Fruit fly (Drosophila melanogaster) whole organism, prepupa: Measurements from ENCODE around the gene Dap160.

ENCODE experiments used
- Blimp-1 ChIP-seq: fragments of 200-800 bp; sonication (Bioruptor generic); optimal IDR thresholded peaks from 3 replicates; lab custom pipeline; 2017; ENCODE audit warnings: missing biosample characterization, missing genetic modification characterization, mild to moderate bottlenecking, moderate library complexity, missing genetic modification reagents
- CG10631 ChIP-seq: fragments of 200-800 bp; sonication (Bioruptor generic); optimal IDR thresholded peaks from 2 replicates; lab custom pipeline; 2016; ENCODE audit warnings: missing biosample characterization, missing genetic modification characterization
- CG11294 ChIP-seq: fragments of 200-800 bp; sonication (Bioruptor generic); IDR thresholded peaks from 2 replicates; pipeline ENCODE4 v1.3.6; 2022; ENCODE audit warnings: missing biosample characterization, missing genetic modification characterization
- CG11762 ChIP-seq: fragments of 200-800 bp; sonication (Bioruptor generic); optimal IDR thresholded peaks from 3 replicates; lab custom pipeline; 2016; ENCODE audit warnings: missing biosample characterization, missing genetic modification characterization; ENCODE audit not compliant: insufficient read depth
- CG11902 ChIP-seq: fragments of 200-800 bp; sonication (Bioruptor generic); optimal IDR thresholded peaks from 3 replicates; lab custom pipeline; 2016; ENCODE audit warnings: missing biosample characterization, missing genetic modification characterization
- CG31627 ChIP-seq: fragments of 200-800 bp; sonication (Bioruptor generic); optimal IDR thresholded peaks from 3 replicates; lab custom pipeline; 2016; ENCODE audit warnings: missing biosample characterization, missing genetic modification characterization
- CG34406 ChIP-seq: fragments of 200-800 bp; sonication (Bioruptor generic); optimal IDR thresholded peaks from 3 replicates; lab custom pipeline; 2016; ENCODE audit warnings: missing biosample characterization, missing genetic modification characterization
- CG6163 ChIP-seq: fragments of 200-800 bp; sonication (Bioruptor generic); IDR thresholded peaks from 3 replicates; pipeline ENCODE4 v1.3.6; 2022; ENCODE audit warnings: missing biosample characterization, missing genetic modification characterization
- CG6276 ChIP-seq: fragments of 200-800 bp; sonication (Bioruptor generic); optimal IDR thresholded peaks from 2 replicates; lab custom pipeline; 2017; ENCODE audit warnings: missing biosample characterization, mild to moderate bottlenecking, missing genetic modification characterization
- CG6792 ChIP-seq: fragments of 200-800 bp; sonication (Bioruptor generic); optimal IDR thresholded peaks from 3 replicates; lab custom pipeline; 2016; ENCODE audit warnings: missing biosample characterization, missing genetic modification characterization
- CG6808 ChIP-seq: fragments of 200-800 bp; sonication (Bioruptor generic); optimal IDR thresholded peaks from 3 replicates; lab custom pipeline; 2017; ENCODE audit warnings: missing biosample characterization, missing genetic modification characterization, mild to moderate bottlenecking, moderate library complexity, missing genetic modification reagents
- CG7368 ChIP-seq: fragments of 200-800 bp; sonication (Bioruptor generic); optimal IDR thresholded peaks from 3 replicates; lab custom pipeline; 2016; ENCODE audit warnings: missing biosample characterization, missing genetic modification characterization
- CG8632 ChIP-seq: fragments of 200-800 bp; sonication (Bioruptor generic); optimal IDR thresholded peaks from 3 replicates; lab custom pipeline; 2016; ENCODE audit warnings: missing biosample characterization, missing genetic modification characterization
- CG9139 ChIP-seq: fragments of 200-800 bp; sonication (Bioruptor generic); optimal IDR thresholded peaks from 3 replicates; lab custom pipeline; 2017; ENCODE audit warnings: missing biosample characterization, mild to moderate bottlenecking, missing genetic modification characterization
- Eip75B ChIP-seq: fragments of 200-800 bp; sonication (Bioruptor generic); optimal IDR thresholded peaks from 3 replicates; lab custom pipeline; 2016; ENCODE audit warnings: missing biosample characterization, missing genetic modification characterization
- Eip78C ChIP-seq: fragments of 200-800 bp; sonication (Bioruptor generic); peaks from one replicate; lab custom pipeline; 2016; ENCODE audit warnings: missing biosample characterization, missing genetic modification characterization
- Eip93F ChIP-seq: fragments of 200-800 bp; sonication (Bioruptor generic); optimal IDR thresholded peaks from 2 replicates; lab custom pipeline; 2016; ENCODE audit warnings: missing biosample characterization, mild to moderate bottlenecking, missing genetic modification characterization
- Ets21C ChIP-seq: fragments of 200-800 bp; sonication (Bioruptor generic); optimal IDR thresholded peaks from 3 replicates; lab custom pipeline; 2016; ENCODE audit warnings: missing biosample characterization, missing genetic modification characterization
- Ets96B ChIP-seq: fragments of 200-800 bp; optimal IDR thresholded peaks from 2 replicates; lab custom pipeline; 2019; ENCODE audit warnings: missing biosample characterization, mild to moderate bottlenecking, missing genetic modification characterization, moderate library complexity
- Hr39 ChIP-seq: fragments of 200-800 bp; sonication (Bioruptor generic); optimal IDR thresholded peaks from 2 replicates; lab custom pipeline; 2016; ENCODE audit warnings: missing biosample characterization, missing genetic modification characterization
- Hr4 ChIP-seq: fragments of 200-800 bp; sonication (Bioruptor generic); optimal IDR thresholded peaks from 3 replicates; lab custom pipeline; 2016; ENCODE audit warnings: missing biosample characterization, missing genetic modification characterization
- Lpt ChIP-seq: fragments of 200-800 bp; sonication (Bioruptor generic); optimal IDR thresholded peaks from 3 replicates; lab custom pipeline; 2016; ENCODE audit warnings: missing biosample characterization, missing genetic modification characterization
- Met ChIP-seq: fragments of 200-800 bp; sonication (Bioruptor generic); optimal IDR thresholded peaks from 3 replicates; lab custom pipeline; 2016; ENCODE audit warnings: missing biosample characterization, missing genetic modification characterization
- OdsH ChIP-seq: fragments of 200-800 bp; sonication (Bioruptor generic); optimal IDR thresholded peaks from 3 replicates; lab custom pipeline; 2016; ENCODE audit warnings: missing biosample characterization, missing genetic modification characterization
- Smox ChIP-seq: fragments of 200-800 bp; sonication (Bioruptor generic); optimal IDR thresholded peaks from 3 replicates; lab custom pipeline; 2016; ENCODE audit warnings: missing biosample characterization, missing genetic modification characterization
- Sox102F ChIP-seq: fragments of 200-800 bp; sonication (Bioruptor generic); optimal IDR thresholded peaks from 2 replicates; lab custom pipeline; 2016; ENCODE audit warnings: missing biosample characterization, mild to moderate bottlenecking, missing genetic modification characterization
- achi ChIP-seq: fragments of 200-800 bp; sonication (Bioruptor generic); optimal IDR thresholded peaks from 3 replicates; lab custom pipeline; 2016; ENCODE audit warnings: missing biosample characterization, missing genetic modification characterization
- acj6 ChIP-seq: fragments of 200-800 bp; sonication (Bioruptor generic); optimal IDR thresholded peaks from 3 replicates; lab custom pipeline; 2016; ENCODE audit warnings: missing biosample characterization, missing genetic modification characterization
- dac ChIP-seq: fragments of 200-800 bp; sonication (Bioruptor generic); optimal IDR thresholded peaks from 2 replicates; lab custom pipeline; 2017; ENCODE audit warnings: missing biosample characterization, mild to moderate bottlenecking, missing genetic modification characterization
- dsx ChIP-seq: fragments of 200-800 bp; optimal IDR thresholded peaks from 3 replicates; lab custom pipeline; 2019; ENCODE audit warnings: missing biosample characterization, mild to moderate bottlenecking, missing genetic modification characterization, moderate library complexity; ENCODE audit not compliant: poor library complexity, severe bottlenecking
- eg ChIP-seq: fragments of 200-800 bp; sonication (Bioruptor generic); IDR thresholded peaks from 3 replicates; pipeline ENCODE4 v1.3.6; 2022; ENCODE audit warnings: missing biosample characterization, missing genetic modification characterization
- esn ChIP-seq: fragments of 200-800 bp; sonication (Bioruptor generic); optimal IDR thresholded peaks from 2 replicates; lab custom pipeline; 2016; ENCODE audit warnings: missing biosample characterization, mild to moderate bottlenecking, missing genetic modification characterization, moderate library complexity
- fd59A ChIP-seq: fragments of 200-800 bp; sonication (Bioruptor generic); optimal IDR thresholded peaks from 2 replicates; lab custom pipeline; 2017; ENCODE audit warnings: missing biosample characterization, mild to moderate bottlenecking, missing genetic modification characterization, missing genetic modification reagents
- fd85E ChIP-seq: fragments of 200-800 bp; sonication (Bioruptor generic); optimal IDR thresholded peaks from 3 replicates; lab custom pipeline; 2016; ENCODE audit warnings: missing biosample characterization, missing genetic modification characterization
- fkh ChIP-seq: fragments of 200-800 bp; sonication (Bioruptor generic); optimal IDR thresholded peaks from 3 replicates; lab custom pipeline; 2017; ENCODE audit warnings: missing biosample characterization, mild to moderate bottlenecking, missing genetic modification characterization, moderate library complexity
- lz ChIP-seq: fragments of 200-800 bp; sonication (Bioruptor generic); optimal IDR thresholded peaks from 3 replicates; lab custom pipeline; 2016; ENCODE audit warnings: missing biosample characterization, missing genetic modification characterization
- net ChIP-seq: fragments of 200-800 bp; sonication (Bioruptor generic); optimal IDR thresholded peaks from 3 replicates; lab custom pipeline; 2016; ENCODE audit warnings: missing biosample characterization, missing genetic modification characterization
- ss ChIP-seq, 2 experiments: fragments of 200-800 bp; sonication (Bioruptor generic); optimal IDR thresholded peaks; 2 replicates in 1 of 2; 3 replicates in 1 of 2; lab custom pipeline; 2017 to 2018; ENCODE audit warnings: mild to moderate bottlenecking in 2 of 2, missing biosample characterization in 2 of 2, missing genetic modification characterization in 2 of 2, moderate library complexity in 1 of 2
- svp ChIP-seq: fragments of 200-800 bp; sonication (Bioruptor generic); peaks from one replicate; lab custom pipeline; 2016; ENCODE audit warnings: missing biosample characterization, missing genetic modification characterization
- vri ChIP-seq: fragments of 200-800 bp; sonication (Bioruptor generic); optimal IDR thresholded peaks from 3 replicates; lab custom pipeline; 2016; ENCODE audit warnings: missing biosample characterization, mild to moderate bottlenecking, missing genetic modification characterization

The Dap160 gene

dm6 chr2L:21115687-21116086 is 26.5 kb downstream of the Dap160 start:
- TF ChIP-seq Hr39 (GFP tag; lab: Kevin White, UChicago): no peak
- TF ChIP-seq Smox (GFP tag; lab: Kevin White, UChicago): no peak
- TF ChIP-seq fd85E (GFP tag; lab: Kevin White, UChicago): no peak
- TF ChIP-seq CG34406: no peak
- TF ChIP-seq ss (GFP tag; optimal IDR thresholded peaks at IDR 0.05; lab: Kevin White, UChicago): no peak
- TF ChIP-seq Ets21C (GFP tag; lab: Kevin White, UChicago): no peak
- no peak for TF ChIP-seq Blimp-1
- no peak for TF ChIP-seq net (GFP tag; lab: Kevin White, UChicago)
- TF ChIP-seq lz: no peak
- TF ChIP-seq CG10631 (GFP tag; lab: Kevin White, UChicago): no peak
- no peak for TF ChIP-seq CG6808 (GFP tag; lab: Kevin White, UChicago)
- no peak for TF ChIP-seq eg (GFP tag; lab: Robert Waterston, UW)
- no peak for TF ChIP-seq CG7368 (GFP tag; lab: Kevin White, UChicago)
- no peak for TF ChIP-seq CG6163 (GFP tag; lab: Robert Waterston, UW)
- TF ChIP-seq CG11762 (GFP tag; lab: Kevin White, UChicago): no peak
- no peak for TF ChIP-seq CG31627 (GFP tag; lab: Kevin White, UChicago)
- TF ChIP-seq Hr4 (GFP tag; lab: Kevin White, UChicago): no peak
- no peak for TF ChIP-seq CG11902 (GFP tag; lab: Kevin White, UChicago)
- no peak for TF ChIP-seq Eip78C (GFP tag; lab: Kevin White, UChicago)

- TF ChIP-seq vri (GFP tag; lab: Kevin White, UChicago): peak; percentile 69
- no peak for TF ChIP-seq Ets21C (GFP tag; lab: Kevin White, UChicago)
- no peak for TF ChIP-seq CG11902 (GFP tag; lab: Kevin White, UChicago)
- TF ChIP-seq Met (GFP tag; lab: Kevin White, UChicago): peak; percentile 15
- peak; percentile 39 for TF ChIP-seq fkh
- TF ChIP-seq svp: peak; percentile 83
- peak; percentile 19 for TF ChIP-seq Eip93F (GFP tag; lab: Kevin White, UChicago)
- TF ChIP-seq, all 60 proteins: peak for 5
Observed at dm6 chr2L:21113546-21113945, 28.6 kb downstream of the Dap160 start.

- TF ChIP-seq Ets21C (GFP tag; lab: Kevin White, UChicago) (no peak), CG31627 (GFP tag; lab: Kevin White, UChicago) (no peak), Smox (GFP tag; lab: Kevin White, UChicago) (no peak), CG6163 (GFP tag; lab: Robert Waterston, UW) (no peak), fkh (peak; percentile 24)
Observed at dm6 chr2L:21111849-21112248, 30.3 kb downstream of the Dap160 start.

- TF ChIP-seq dac (GFP tag; lab: Kevin White, UChicago) (no peak), CG8632 (no peak), dsx (no peak), achi (GFP tag; lab: Kevin White, UChicago) (no peak), Met (GFP tag; lab: Kevin White, UChicago) (no peak), CG11294 (GFP tag; lab: Robert Waterston, UW) (no peak), eg (GFP tag; lab: Robert Waterston, UW) (no peak), CG34406 (no peak), CG11902 (GFP tag; lab: Kevin White, UChicago) (no peak), Lpt (no peak)
- TF ChIP-seq, all 60 proteins: peak for 0
Observed at dm6 chr2L:21109680-21110079, 32.5 kb downstream of the Dap160 start.

- TF ChIP-seq OdsH (GFP tag; lab: Kevin White, UChicago): peak; percentile 57
- TF ChIP-seq vri (GFP tag; lab: Kevin White, UChicago): peak; percentile 12
- peak; percentile 45 for TF ChIP-seq Met (GFP tag; lab: Kevin White, UChicago)
- TF ChIP-seq Eip78C (GFP tag; lab: Kevin White, UChicago): peak; percentile 91
- TF ChIP-seq fd59A: peak; percentile 49
- peak; percentile 30 for TF ChIP-seq Hr39 (GFP tag; lab: Kevin White, UChicago)
- peak; percentile 33 for TF ChIP-seq CG31627 (GFP tag; lab: Kevin White, UChicago)
- no peak for TF ChIP-seq CG9139 (GFP tag; lab: Kevin White, UChicago)
- peak; percentile 53 for TF ChIP-seq Eip75B (GFP tag; lab: Kevin White, UChicago)
- peak; percentile 15 for TF ChIP-seq fkh
- TF ChIP-seq Hr4 (GFP tag; lab: Kevin White, UChicago): peak; percentile 67
- peak; percentile 80 for TF ChIP-seq svp
- peak; percentile 54 for TF ChIP-seq esn (GFP tag; lab: Kevin White, UChicago)
- TF ChIP-seq Smox (GFP tag; lab: Kevin White, UChicago): peak; percentile 34
- TF ChIP-seq CG10631 (GFP tag; lab: Kevin White, UChicago): peak; percentile 29
- no peak for TF ChIP-seq Lpt
- peak; percentile 11 for TF ChIP-seq CG6792 (GFP tag; lab: Kevin White, UChicago)
- TF ChIP-seq achi (GFP tag; lab: Kevin White, UChicago): peak; percentile 37
- no peak for TF ChIP-seq CG11902 (GFP tag; lab: Kevin White, UChicago)
- TF ChIP-seq Ets96B (tag; lab: Kevin White, UChicago): no peak
- TF ChIP-seq CG6276 (GFP tag; lab: Kevin White, UChicago): peak; percentile 40
- peak; percentile 33 for TF ChIP-seq CG6808 (GFP tag; lab: Kevin White, UChicago)
- no peak for TF ChIP-seq dac (GFP tag; lab: Kevin White, UChicago)
- TF ChIP-seq Sox102F (GFP tag; lab: Kevin White, UChicago): peak; percentile 61
- peak; percentile 49 for TF ChIP-seq acj6 (GFP tag; lab: Kevin White, UChicago)
Observed at dm6 chr2L:21108759-21109282, 33.3 kb downstream of the Dap160 start.
